Fruit fly (Drosophila melanogaster) Kc167 (cell line): ENCODE data around the gene Trhn.

ENCODE experiments used
- Myc ChIP-seq: fragments of >200 bp; optimal IDR thresholded peaks from 2 replicates; lab custom pipeline; 2017; ENCODE audit warnings: missing external identifiers
- Sin3A ChIP-seq: fragments of >200 bp; optimal IDR thresholded peaks from 2 replicates; lab custom pipeline; 2018; ENCODE audit warnings: missing external identifiers
- h ChIP-seq: fragments of >200 bp; optimal IDR thresholded peaks from 3 replicates; lab custom pipeline; 2018; ENCODE audit warnings: missing external identifiers
- insv ChIP-seq: fragments of >200 bp; optimal IDR thresholded peaks from 3 replicates; lab custom pipeline; 2018; ENCODE audit warnings: missing external identifiers
- psq ChIP-seq: fragments of >200 bp; optimal IDR thresholded peaks from 2 replicates; lab custom pipeline; 2017; ENCODE audit warnings: missing external identifiers
- ttk ChIP-seq: sonication (Bioruptor generic); optimal IDR thresholded peaks from 2 replicates; lab custom pipeline; 2017; ENCODE audit warnings: missing external identifiers

Trhn gene

DNA sequence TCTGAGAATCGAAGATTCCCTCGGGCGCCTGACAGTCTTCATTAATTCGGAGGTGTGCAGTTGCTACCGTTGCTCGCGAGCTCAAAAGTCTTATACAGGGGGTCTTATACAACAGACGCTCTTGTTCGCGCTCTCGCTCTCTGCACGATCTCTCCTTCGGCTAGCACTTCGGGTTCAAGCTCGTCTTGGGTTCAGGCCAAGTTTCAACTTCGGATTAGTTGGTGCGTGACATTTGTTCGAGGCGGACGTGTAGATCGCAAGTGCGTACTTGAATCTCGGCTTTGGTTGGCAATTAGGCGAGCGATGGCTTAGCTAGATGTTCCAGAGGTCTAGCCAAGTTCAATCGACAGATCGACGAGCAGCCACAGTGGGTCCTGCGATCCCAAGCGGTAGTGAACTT is 15.2 kb upstream of the Trhn start:
- TF ChIP-seq Myc (lab: Kevin White, UChicago) (no peak), insv (no peak), Sin3A (lab: Kevin White, UChicago) (no peak), psq (no peak), ttk (lab: Kevin White, UChicago) (no peak), h (lab: Kevin White, UChicago) (no peak)

DNA sequence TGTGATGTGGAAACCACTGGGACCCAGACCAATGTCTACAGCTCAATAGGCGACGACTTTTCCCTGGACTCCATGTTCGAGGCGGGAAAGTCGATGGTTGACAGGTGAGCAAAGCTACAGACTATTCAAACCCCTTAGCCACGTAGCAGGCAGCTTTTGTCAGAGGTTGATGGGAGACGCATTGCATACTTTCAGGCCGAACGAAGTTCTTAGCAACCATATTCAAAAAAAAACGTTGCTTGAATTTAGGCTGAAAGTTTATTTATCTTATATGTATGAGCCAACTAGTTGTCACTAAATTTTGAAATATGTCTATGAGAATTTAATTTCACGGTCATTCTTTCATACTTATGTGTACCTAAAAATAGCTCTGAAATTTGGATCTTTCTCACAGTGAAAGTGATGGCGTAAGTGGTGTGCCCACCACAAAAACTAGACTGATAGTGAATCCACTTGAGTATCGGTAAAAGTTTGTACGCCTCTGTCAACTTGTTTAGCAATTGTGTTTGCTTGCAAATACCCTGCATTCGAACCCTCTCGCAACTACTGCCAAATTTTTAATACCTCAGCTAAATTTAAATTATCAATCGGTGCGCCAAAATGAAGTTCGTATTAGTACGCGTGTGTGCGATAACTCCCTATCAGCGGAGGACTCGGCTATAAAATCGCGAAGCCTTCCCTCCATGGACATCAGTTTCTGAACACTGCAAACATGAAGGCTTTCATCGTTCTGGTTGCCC is 13.9 kb upstream of the Trhn start, which contains the start of gene LysB:
LysB (plus strand) TSS at position 690 of the 740 bp plus-strand sequence.
- no peak for TF ChIP-seq ttk (lab: Kevin White, UChicago)
- no peak for TF ChIP-seq Myc (lab: Kevin White, UChicago)
- TF ChIP-seq psq, result no peak
- TF ChIP-seq Sin3A (lab: Kevin White, UChicago), result no peak
- TF ChIP-seq insv, result no peak
- TF ChIP-seq h (lab: Kevin White, UChicago), result no peak

DNA sequence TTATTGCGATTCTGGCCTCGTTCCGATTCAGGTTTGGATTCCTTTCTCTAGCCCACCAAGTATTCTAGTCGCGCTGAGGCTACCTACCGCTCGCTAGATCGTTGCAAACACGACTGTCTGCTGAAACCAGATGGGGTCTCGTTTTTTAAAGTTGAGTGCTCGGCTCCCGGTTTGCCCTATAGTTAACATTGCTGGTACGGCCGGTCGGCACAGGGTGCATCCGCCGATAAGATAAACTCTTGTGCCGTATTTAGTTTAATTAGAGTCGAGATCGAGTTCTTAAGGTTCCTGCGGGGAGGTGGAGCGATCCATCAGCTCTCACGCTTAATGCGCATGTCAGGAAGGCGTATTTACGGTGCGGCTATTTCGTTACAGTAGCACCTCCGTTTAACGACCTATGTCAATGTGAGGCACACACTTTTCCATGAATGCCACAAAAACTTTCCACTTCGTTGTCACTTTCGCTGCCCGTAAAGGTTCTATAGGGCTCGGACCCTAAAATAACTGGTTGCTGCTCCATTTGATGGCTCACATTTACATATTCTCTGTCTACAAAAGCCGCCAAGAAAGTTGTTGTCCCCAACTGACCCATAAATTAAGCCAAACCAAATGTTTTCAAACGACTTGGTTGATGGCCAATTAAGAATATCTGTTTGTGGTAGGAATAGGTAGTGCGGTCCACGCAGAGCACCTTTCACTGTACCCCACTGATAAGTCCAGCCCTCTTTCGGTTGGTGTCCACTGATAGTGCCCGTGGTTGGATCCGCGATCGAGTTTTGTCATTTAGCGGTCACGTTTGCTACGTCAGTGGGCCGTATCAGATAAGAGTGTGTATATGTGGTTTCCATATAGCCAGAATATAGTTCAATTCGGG is 11.9 kb upstream of the Trhn start, which contains the start of gene CG9119:
CG9119 (minus strand) TSS at position 122 of the 874 bp plus-strand sequence.
- TF ChIP-seq insv (no peak), h (lab: Kevin White, UChicago) (no peak), psq (no peak), Myc (lab: Kevin White, UChicago) (no peak), ttk (lab: Kevin White, UChicago) (no peak), Sin3A (lab: Kevin White, UChicago) (no peak)

DNA sequence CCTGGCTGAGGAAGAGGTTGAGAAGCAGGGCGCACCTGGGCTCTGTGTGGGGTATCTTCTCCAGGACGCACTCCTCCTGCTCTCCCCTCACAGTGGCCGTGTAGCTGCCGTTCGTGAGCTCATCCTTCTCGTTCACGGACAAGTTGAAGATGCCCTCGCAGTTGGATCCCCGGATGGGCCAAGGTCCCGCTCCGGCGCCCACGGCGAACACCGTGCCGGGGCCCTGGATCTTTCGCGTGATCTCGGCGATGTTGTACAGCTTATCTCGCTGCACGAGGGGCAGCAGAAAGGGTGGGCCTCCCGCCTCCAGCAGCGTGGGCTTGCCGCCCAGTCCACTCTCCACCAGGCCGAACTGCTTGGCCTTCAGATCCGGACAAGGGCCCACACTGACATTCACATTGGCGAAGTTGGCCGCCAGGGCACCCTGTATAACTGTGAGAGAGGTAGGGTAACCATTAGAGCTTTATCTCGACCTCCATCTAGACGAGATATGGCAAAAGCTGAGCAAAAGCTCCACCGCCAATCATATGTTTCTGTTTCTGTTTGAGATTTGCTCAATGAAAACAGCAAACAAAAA is 11.0 kb upstream of the Trhn start:
- TF ChIP-seq ttk (lab: Kevin White, UChicago) (no peak), psq (no peak), h (lab: Kevin White, UChicago) (no peak), insv (no peak), Sin3A (lab: Kevin White, UChicago) (no peak), Myc (lab: Kevin White, UChicago) (no peak)

DNA sequence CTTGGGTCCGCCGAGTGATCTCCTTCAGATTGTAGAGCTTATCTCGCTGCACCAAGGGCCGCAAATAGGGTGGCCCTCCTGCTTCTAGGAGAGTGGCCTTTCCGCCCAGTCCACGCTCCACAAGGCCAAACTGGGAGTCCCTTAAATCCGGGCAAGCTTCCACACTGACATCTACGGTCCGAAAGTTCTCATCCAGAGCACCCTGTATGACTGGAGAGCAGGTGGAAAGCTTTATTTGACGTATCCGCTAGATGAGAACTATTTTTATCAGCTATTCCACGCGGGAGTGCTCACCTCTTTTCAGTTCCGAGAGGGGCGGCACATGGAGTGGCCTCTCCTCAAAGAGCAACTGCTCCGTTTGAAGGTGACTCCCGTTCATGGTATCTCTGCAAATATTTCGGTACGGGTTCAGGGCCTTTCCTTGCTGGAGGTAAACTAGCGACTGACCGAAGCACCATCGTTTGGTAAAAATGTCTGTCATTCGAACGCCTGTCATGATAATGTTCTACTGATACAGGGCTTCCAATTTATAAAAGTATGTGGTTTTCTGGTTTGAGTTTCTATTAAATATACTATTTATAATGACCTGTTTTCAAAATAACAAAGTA is 9.7 kb upstream of the Trhn start, which contains the start of gene meep:
meep (minus strand) TSS at position 449 of the 608 bp plus-strand sequence.
- no peak for TF ChIP-seq ttk (lab: Kevin White, UChicago)
- TF ChIP-seq Myc (lab: Kevin White, UChicago), result no peak
- no peak for TF ChIP-seq insv
- TF ChIP-seq h (lab: Kevin White, UChicago), result no peak
- no peak for TF ChIP-seq Sin3A (lab: Kevin White, UChicago)
- no peak for TF ChIP-seq psq

DNA sequence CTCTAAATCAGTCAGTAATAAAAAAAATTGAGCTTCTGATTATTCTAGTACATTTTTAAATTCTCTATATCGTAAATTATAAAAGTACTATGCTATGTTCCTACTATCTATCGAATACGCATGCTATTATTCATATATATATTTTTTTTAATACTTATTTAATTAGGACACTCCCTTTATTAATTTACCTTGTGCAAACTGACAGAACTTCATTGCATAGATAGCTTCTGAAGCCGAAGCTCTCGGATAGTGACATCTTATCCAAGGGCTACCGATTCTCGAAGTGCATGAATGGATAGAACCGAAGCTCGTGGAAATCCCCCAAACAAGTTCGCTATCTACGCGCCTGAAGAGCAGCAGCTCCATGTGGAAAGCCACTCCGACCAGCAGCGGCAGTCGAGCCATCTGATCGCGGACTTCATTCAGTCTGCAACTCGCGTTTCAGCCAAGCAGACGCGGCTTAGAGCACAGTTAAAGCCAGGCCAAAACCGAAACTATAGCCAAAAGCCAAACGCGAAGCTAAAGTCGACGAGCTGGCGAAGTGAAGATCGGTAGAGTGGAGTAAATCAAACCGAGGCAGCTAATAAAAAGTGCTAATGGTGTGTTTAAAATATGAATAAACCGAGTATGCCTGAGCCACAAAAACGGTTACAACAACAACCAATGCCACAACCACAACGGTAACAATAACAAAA is 7.5 kb upstream of the Trhn start, which contains the start of gene mwh:
mwh (plus strand) TSS at position 430 of the 695 bp plus-strand sequence.
- TF ChIP-seq Sin3A (lab: Kevin White, UChicago), result no peak
- no peak for TF ChIP-seq insv
- no peak for TF ChIP-seq h (lab: Kevin White, UChicago)
- TF ChIP-seq Myc (lab: Kevin White, UChicago), result no peak
- TF ChIP-seq psq, result no peak
- TF ChIP-seq ttk (lab: Kevin White, UChicago), result no peak

DNA sequence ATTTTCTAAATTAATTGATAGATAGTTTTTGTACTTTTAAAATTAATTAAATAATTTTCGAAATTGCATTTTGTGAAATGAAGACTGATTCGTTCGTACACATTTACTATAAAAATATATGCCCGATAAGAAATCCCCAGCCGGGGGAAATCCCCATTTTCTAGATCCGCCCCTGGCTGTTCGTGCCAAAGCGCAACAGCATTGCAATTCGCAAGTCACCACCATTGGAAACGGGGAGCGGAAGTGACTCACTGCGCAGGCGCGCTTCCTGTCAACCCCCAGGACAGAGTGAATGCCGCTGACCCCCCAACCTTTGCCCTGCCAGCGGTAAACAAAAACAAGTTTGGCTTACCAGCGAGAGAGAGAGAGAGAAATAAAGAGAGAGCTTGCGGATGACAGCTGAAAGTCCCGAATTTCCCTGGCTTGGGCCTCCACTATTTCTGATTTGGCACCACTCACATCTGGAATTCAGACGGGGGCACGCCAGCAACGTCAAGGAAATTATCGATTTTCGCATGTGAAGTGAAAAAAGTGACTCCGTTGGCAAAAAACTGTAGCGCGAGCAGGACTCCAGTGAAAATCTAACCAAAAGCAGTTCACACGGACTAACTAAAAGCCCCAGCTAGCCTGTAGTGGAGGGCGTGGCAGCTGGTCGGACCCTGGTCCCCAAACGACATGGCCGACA is 3.0 kb upstream of the Trhn start, which contains the start of gene Aplip1:
Aplip1 (plus strand) TSS at position 450 of the 685 bp plus-strand sequence.
- TF ChIP-seq ttk (lab: Kevin White, UChicago) (no peak), h (lab: Kevin White, UChicago) (no peak), psq (no peak), Myc (lab: Kevin White, UChicago) (no peak), insv (no peak), Sin3A (lab: Kevin White, UChicago) (no peak)

DNA sequence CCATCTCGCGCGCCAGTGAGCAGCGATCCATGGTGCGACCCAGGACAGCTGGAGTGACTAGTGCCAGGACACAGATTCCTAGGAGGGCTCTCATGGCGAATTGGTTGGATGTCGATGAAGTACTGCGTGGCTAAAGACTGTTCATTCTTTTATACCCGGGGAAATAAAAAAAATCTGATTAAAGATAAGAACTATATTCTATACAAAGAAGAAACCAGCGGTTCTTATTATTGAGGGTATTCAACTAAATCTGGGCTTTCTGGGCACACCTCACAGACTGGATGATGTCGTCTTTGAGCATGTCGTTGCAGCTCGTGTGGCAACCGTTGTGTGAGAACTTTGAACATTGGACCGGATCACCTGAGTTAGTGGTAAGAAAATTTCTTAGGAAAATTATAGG is 2.2 kb upstream of the Trhn start, which contains the start of gene LysX:
LysX (minus strand) TSS at position 101 of the 400 bp plus-strand sequence.
- TF ChIP-seq insv (no peak), h (lab: Kevin White, UChicago) (no peak), Sin3A (lab: Kevin White, UChicago) (no peak), ttk (lab: Kevin White, UChicago) (no peak), psq (no peak), Myc (lab: Kevin White, UChicago) (no peak)

DNA sequence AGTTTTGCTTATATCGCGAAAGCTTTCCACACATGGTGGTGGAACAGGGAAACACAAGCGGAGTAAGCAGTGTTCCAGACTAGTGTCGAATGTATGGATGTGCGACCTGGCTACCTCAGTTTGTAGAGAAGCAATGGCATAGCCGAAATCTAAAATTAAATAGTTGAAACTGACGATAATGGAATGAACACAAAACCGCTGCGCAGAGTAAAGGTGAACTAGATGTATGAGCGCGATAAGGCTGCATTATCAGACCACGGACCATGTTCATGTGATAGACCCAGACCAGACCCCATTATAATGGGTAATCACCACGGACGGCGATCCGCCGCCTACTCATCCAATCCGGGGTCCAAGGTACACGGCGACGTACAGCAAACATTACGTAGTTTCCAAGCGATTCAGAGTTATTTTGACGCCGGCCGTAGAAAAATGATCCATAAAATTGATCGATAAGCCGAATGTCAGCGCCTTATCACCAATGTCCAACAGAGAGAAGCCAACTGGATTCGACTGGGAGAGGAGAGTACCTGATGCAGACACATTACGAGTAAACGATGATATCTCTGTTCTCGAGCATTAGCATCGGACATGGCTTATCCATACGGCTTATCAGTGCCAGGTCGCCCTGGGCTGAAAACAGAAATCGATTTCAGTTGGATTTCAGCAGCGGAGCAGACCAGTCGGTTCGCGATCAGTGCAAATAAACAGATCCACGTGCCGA is 3.9 kb downstream of the Trhn start, which contains the start of gene CG13912:
CG13912 (plus strand) TSS at position 653 of the 724 bp plus-strand sequence.
- TF ChIP-seq h (lab: Kevin White, UChicago) (no peak), psq (no peak), Sin3A (lab: Kevin White, UChicago) (no peak), insv (no peak), ttk (lab: Kevin White, UChicago) (no peak), Myc (lab: Kevin White, UChicago) (no peak)
